Worm (Caenorhabditis elegans) whole organism, young adult: ENCODE data around the gene F10E7.6.

Source experiments
- B0019.2 ChIP-seq: fragments of 200-800 bp; sonication (Bioruptor generic); conservative IDR thresholded peaks from 2 replicates; pipeline ENCODE4 v1.3.6; 2022; ENCODE audit warnings: missing genetic modification reagents, missing genetic modification characterization, missing compliant biosample characterization
- B0035.1 ChIP-seq: sonication (generic microtip); optimal IDR thresholded peaks from 2 replicates; lab custom pipeline; 2016; ENCODE audit warnings: missing genetic modification characterization, mild to moderate bottlenecking, missing compliant biosample characterization, missing genotype, missing genetic modification reagents
- B0336.3 ChIP-seq: fragments of 200-800 bp; sonication (Bioruptor generic); IDR thresholded peaks from 2 replicates; pipeline ENCODE4 v1.3.6; 2022; ENCODE audit warnings: missing genetic modification characterization, missing compliant biosample characterization
- F10E7.11 ChIP-seq: sonication (generic microtip); optimal IDR thresholded peaks from 2 replicates; lab custom pipeline; 2017; ENCODE audit warnings: mild to moderate bottlenecking, missing genetic modification characterization, moderate library complexity, missing compliant biosample characterization
- F22D6.2 ChIP-seq: sonication (generic microtip); optimal IDR thresholded peaks from 2 replicates; lab custom pipeline; 2016; ENCODE audit warnings: mild to moderate bottlenecking, missing genetic modification characterization, missing compliant biosample characterization
- F23B12.7 ChIP-seq: sonication (generic microtip); optimal IDR thresholded peaks from 2 replicates; lab custom pipeline; 2017; ENCODE audit warnings: missing genetic modification characterization, mild to moderate bottlenecking, missing compliant biosample characterization, antibody characterized with exemption, moderate library complexity; ENCODE audit not compliant: insufficient read depth
- F49E8.2 ChIP-seq: sonication (generic microtip); optimal IDR thresholded peaks from 3 replicates; lab custom pipeline; 2017; ENCODE audit warnings: missing genetic modification characterization, mild to moderate bottlenecking, missing compliant biosample characterization, antibody characterized with exemption, moderate library complexity; ENCODE audit not compliant: insufficient read depth
- K11D2.4 ChIP-seq: fragments of 200-800 bp; sonication (Bioruptor generic); IDR thresholded peaks from 2 replicates; pipeline ENCODE4 v1.3.6; 2022; ENCODE audit warnings: missing genetic modification reagents, missing genetic modification characterization, missing compliant biosample characterization
- attf-3 ChIP-seq: fragments of 200-800 bp; sonication (Bioruptor generic); conservative IDR thresholded peaks from 2 replicates; pipeline ENCODE4 v1.3.6; 2022; ENCODE audit warnings: missing genetic modification reagents, missing genetic modification characterization, missing compliant biosample characterization
- attf-5 ChIP-seq: fragments of 200-800 bp; sonication (Bioruptor generic); optimal IDR thresholded peaks from 2 replicates; lab custom pipeline; 2018; ENCODE audit warnings: mild to moderate bottlenecking, missing genetic modification characterization, missing compliant biosample characterization
- ceh-100 ChIP-seq: fragments of 200-800 bp; sonication (Bioruptor generic); IDR thresholded peaks from 2 replicates; pipeline ENCODE4 v1.3.6; 2022; ENCODE audit warnings: missing genetic modification reagents, missing genetic modification characterization, missing compliant biosample characterization
- ceh-40 ChIP-seq: fragments of 200-800 bp; sonication (Bioruptor generic); IDR thresholded peaks from 2 replicates; pipeline ENCODE4 v1.3.6; 2022; ENCODE audit warnings: missing genetic modification characterization, missing compliant biosample characterization
- ceh-91 ChIP-seq: fragments of 200-800 bp; sonication (Bioruptor generic); IDR thresholded peaks from 2 replicates; pipeline ENCODE4 v1.3.6; 2022; ENCODE audit warnings: missing genetic modification reagents, missing genetic modification characterization, missing compliant biosample characterization
- efl-1 ChIP-seq: fragments of 150-350 bp; optimal IDR thresholded peaks from 2 replicates; lab custom pipeline; 2014; ENCODE audit warnings: missing biosample characterization, missing genetic modification reagents, missing genetic modification characterization
- egl-44 ChIP-seq: fragments of 200-800 bp; sonication (Bioruptor generic); IDR thresholded peaks from 2 replicates; pipeline ENCODE4 v1.3.6; 2022; ENCODE audit warnings: missing genetic modification reagents, missing genetic modification characterization, missing compliant biosample characterization
- ekl-4 ChIP-seq: fragments of 200-800 bp; sonication (Bioruptor generic); IDR thresholded peaks from 2 replicates; pipeline ENCODE4 v1.3.6; 2022; ENCODE audit warnings: missing genetic modification reagents, missing genetic modification characterization, missing compliant biosample characterization
- hmg-1.2 ChIP-seq: fragments of 200-800 bp; sonication (Bioruptor generic); IDR thresholded peaks from 2 replicates; pipeline ENCODE4 v1.3.6; 2022; ENCODE audit warnings: missing genetic modification reagents, missing genetic modification characterization, missing compliant biosample characterization
- hrde-1 ChIP-seq: sonication (generic microtip); optimal IDR thresholded peaks from 2 replicates; lab custom pipeline; 2016; ENCODE audit warnings: missing genetic modification characterization, mild to moderate bottlenecking, missing compliant biosample characterization, moderate library complexity, missing genotype, missing genetic modification reagents, borderline replicate concordance
- lag-1 ChIP-seq: fragments of 200-800 bp; sonication (Bioruptor generic); IDR thresholded peaks from 2 replicates; pipeline ENCODE4 v1.3.6; 2022; ENCODE audit warnings: missing genetic modification reagents, missing genetic modification characterization, missing compliant biosample characterization
- lin-40 ChIP-seq: sonication (generic microtip); optimal IDR thresholded peaks from 2 replicates; lab custom pipeline; 2016; ENCODE audit warnings: missing genetic modification characterization, mild to moderate bottlenecking, missing compliant biosample characterization, missing genotype, missing genetic modification reagents
- lin-54 ChIP-seq: fragments of 200-800 bp; sonication (Bioruptor generic); optimal IDR thresholded peaks from 2 replicates; lab custom pipeline; 2018; ENCODE audit warnings: mild to moderate bottlenecking, missing genetic modification characterization, missing compliant biosample characterization
- lsl-1 ChIP-seq: fragments of 200-800 bp; sonication (Bioruptor generic); optimal IDR thresholded peaks from 2 replicates; lab custom pipeline; 2018; ENCODE audit warnings: mild to moderate bottlenecking, missing genetic modification characterization, moderate library complexity, missing compliant biosample characterization
- mel-28 ChIP-seq: sonication (generic microtip); optimal IDR thresholded peaks from 2 replicates; lab custom pipeline; 2016; ENCODE audit warnings: borderline replicate concordance, mild to moderate bottlenecking, missing genetic modification characterization, missing compliant biosample characterization
- nfyb-1 ChIP-seq: fragments of 200-800 bp; sonication (Bioruptor generic); IDR thresholded peaks from 2 replicates; pipeline ENCODE4 v1.3.6; 2022; ENCODE audit warnings: missing genetic modification reagents, missing genetic modification characterization, missing compliant biosample characterization
- nhr-179 ChIP-seq: sonication (generic microtip); optimal IDR thresholded peaks from 2 replicates; lab custom pipeline; 2016; ENCODE audit warnings: mild to moderate bottlenecking, missing genetic modification characterization, missing compliant biosample characterization
- nhr-80 ChIP-seq: sonication (generic microtip); optimal IDR thresholded peaks from 2 replicates; lab custom pipeline; 2016; ENCODE audit warnings: missing genetic modification characterization, missing compliant biosample characterization
- pha-4 ChIP-seq: fragments of 150-350 bp; sonication (generic microtip); optimal IDR thresholded peaks from 2 replicates; lab custom pipeline; 2014; ENCODE audit warnings: missing biosample characterization, missing genetic modification reagents, missing genetic modification characterization
- rec-8 ChIP-seq, 2 experiments: sonication (generic microtip); optimal IDR thresholded peaks; 2 replicates each; lab custom pipeline; 2016; ENCODE audit warnings: mild to moderate bottlenecking in 2 of 2, missing genetic modification characterization in 2 of 2, missing genetic modification reagents in 2 of 2, missing genotype in 2 of 2, missing biosample characterization in 1 of 2, missing compliant biosample characterization in 1 of 2, moderate library complexity in 1 of 2
- snpc-1.1 ChIP-seq: sonication (generic microtip); optimal IDR thresholded peaks from 2 replicates; lab custom pipeline; 2017; ENCODE audit warnings: missing genetic modification characterization, mild to moderate bottlenecking, missing compliant biosample characterization, antibody characterized with exemption, moderate library complexity, missing genotype, missing genetic modification reagents; ENCODE audit not compliant: insufficient read depth
- snpc-1.3 ChIP-seq: sonication (generic microtip); optimal IDR thresholded peaks from 2 replicates; lab custom pipeline; 2017; ENCODE audit warnings: missing genetic modification characterization, mild to moderate bottlenecking, missing compliant biosample characterization, antibody characterized with exemption, moderate library complexity, missing genotype, missing genetic modification reagents; ENCODE audit not compliant: insufficient read depth
- snpc-3.4 ChIP-seq: sonication (generic microtip); optimal IDR thresholded peaks from 2 replicates; lab custom pipeline; 2017; ENCODE audit warnings: missing genetic modification characterization, mild to moderate bottlenecking, missing compliant biosample characterization, antibody characterized with exemption, moderate library complexity, missing genotype, missing genetic modification reagents
- snpc-4 ChIP-seq, 5 experiments: fragments of 150-350 bp in 1 of 5; sonication (generic microtip) in 4 of 5; optimal IDR thresholded peaks; 2 replicates each; lab custom pipeline; 2014 to 2018; ENCODE audit warnings: missing genetic modification characterization in 5 of 5, missing biosample characterization in 3 of 5, antibody characterized with exemption in 2 of 5, mild to moderate bottlenecking in 2 of 5, missing compliant biosample characterization in 2 of 5, missing genotype in 2 of 5, moderate library complexity in 2 of 5, missing genetic modification reagents in 1 of 5
- tbp1 ChIP-seq: fragments of 200-800 bp; sonication (Bioruptor generic); optimal IDR thresholded peaks from 2 replicates; lab custom pipeline; 2018; ENCODE audit warnings: mild to moderate bottlenecking, missing genetic modification characterization, missing compliant biosample characterization
- tlf-1 ChIP-seq: fragments of 200-800 bp; sonication (Bioruptor generic); optimal IDR thresholded peaks from 2 replicates; lab custom pipeline; 2018; ENCODE audit warnings: mild to moderate bottlenecking, missing genetic modification characterization, missing compliant biosample characterization
- xnd-1 ChIP-seq: sonication (generic microtip); optimal IDR thresholded peaks from 2 replicates; lab custom pipeline; 2016; ENCODE audit warnings: missing genotype, missing genetic modification reagents, missing genetic modification characterization, missing compliant biosample characterization
- ztf-18 ChIP-seq: sonication (generic microtip); optimal IDR thresholded peaks from 2 replicates; lab custom pipeline; 2016; ENCODE audit warnings: missing genotype, mild to moderate bottlenecking, missing genetic modification characterization, missing compliant biosample characterization

F10E7.6 gene

ce11 chrII:7131871-7132693 lies 19.2 kb downstream of the F10E7.6 start, which contains the start of the genes T07F8.4 and gld-3 (continued):
- TF ChIP-seq attf-3 (GFP tag; lab: Robert Waterston, UW) (no peak), efl-1 (GFP tag; lab: Kevin White, UChicago) (peak; percentile 82), nfyb-1 (GFP tag; lab: Robert Waterston, UW) (no peak), F22D6.2 (no peak), snpc-3.4 (tag; lab: Kevin White, UChicago) (peak; percentile 24), lsl-1 (GFP tag; lab: Kevin White, UChicago) (peak; percentile 96), B0336.3 (no peak), F10E7.11 (tag; lab: Kevin White, UChicago) (no peak)
- TF ChIP-seq, all 124 proteins: peak for 19

ce11 chrII:7139064-7139463 lies 26.2 kb downstream of the F10E7.6 start:
- no peak for TF ChIP-seq ceh-40 (GFP tag; lab: Robert Waterston, UW)
- peak; percentile 28 for TF ChIP-seq nhr-80 (tag; lab: Kevin White, UChicago)

ce11 chrII:7144307-7144706 lies 31.4 kb downstream of the F10E7.6 start, which contains the start of gene npr-31:
Gene npr-31, plus strand, starts transcription at chrII:7144607.
- no peak for TF ChIP-seq K11D2.4 (GFP tag; lab: Robert Waterston, UW)
- no peak for TF ChIP-seq B0019.2 (GFP tag; lab: Robert Waterston, UW)
- no peak for TF ChIP-seq pha-4

- TF ChIP-seq nhr-80 (tag; lab: Kevin White, UChicago) (no peak), F22D6.2 (no peak), lag-1 (GFP tag; lab: Robert Waterston, UW) (no peak), tbp1 (GFP tag; lab: Kevin White, UChicago) (no peak)
Observed at ce11 chrII:7146240-7146639, 33.4 kb downstream of the F10E7.6 start.

- TF ChIP-seq tlf-1 (peak; percentile 55), F49E8.2 (tag; lab: Kevin White, UChicago) (peak; percentile 70), ceh-91 (GFP tag; lab: Robert Waterston, UW) (peak; percentile 78), lsl-1 (GFP tag; lab: Kevin White, UChicago) (peak; percentile 84), xnd-1 (peak; percentile 51), snpc-4 (GFP tag; optimal IDR thresholded peaks at IDR 0.05; lab: Kevin White, UChicago) (peak; percentile 18), snpc-4 (tag; optimal IDR thresholded peaks at IDR 0.05; lab: Kevin White, UChicago) (peak in 2 of 4 experiments; percentile 28 to 32), B0019.2 (GFP tag; lab: Robert Waterston, UW) (peak; percentile 61), lin-54 (peak; percentile 85), egl-44 (GFP tag; lab: Robert Waterston, UW) (no peak), snpc-1.1 (peak; percentile 65), hmg-1.2 (GFP tag; lab: Robert Waterston, UW) (peak; percentile 53; the same call in 1 of the 2 replicates), snpc-3.4 (tag; lab: Kevin White, UChicago) (peak; percentile 78), ztf-18 (tag; lab: Kevin White, UChicago) (peak; percentile 91), F23B12.7 (tag; lab: Kevin White, UChicago) (peak; percentile 34), ceh-100 (GFP tag; lab: Robert Waterston, UW) (peak; percentile 55; the same call in 1 of the 2 replicates), B0035.1 (tag; lab: Kevin White, UChicago) (no peak), mel-28 (tag; lab: Kevin White, UChicago) (no peak), lin-40 (tag; lab: Kevin White, UChicago) (peak; percentile 27), attf-3 (GFP tag; lab: Robert Waterston, UW) (peak; percentile 31; the same call in 1 of the 2 replicates), attf-5 (GFP tag; lab: Kevin White, UChicago) (peak; percentile 68), snpc-1.3 (tag; lab: Kevin White, UChicago) (peak; percentile 73), nhr-179 (tag; lab: Kevin White, UChicago) (no peak), hrde-1 (peak; percentile 46), rec-8 (tag; optimal IDR thresholded peaks at IDR 0.05; lab: Kevin White, UChicago) (no peak), ekl-4 (0 out of 2 replicates have a peak, but pooled peaks have one; percentile 17)
Observed at ce11 chrII:7147550-7147949, 34.7 kb downstream of the F10E7.6 start.
